Worm (Caenorhabditis elegans): Measurements from ENCODE around the gene T06D4.2.

DNA sequence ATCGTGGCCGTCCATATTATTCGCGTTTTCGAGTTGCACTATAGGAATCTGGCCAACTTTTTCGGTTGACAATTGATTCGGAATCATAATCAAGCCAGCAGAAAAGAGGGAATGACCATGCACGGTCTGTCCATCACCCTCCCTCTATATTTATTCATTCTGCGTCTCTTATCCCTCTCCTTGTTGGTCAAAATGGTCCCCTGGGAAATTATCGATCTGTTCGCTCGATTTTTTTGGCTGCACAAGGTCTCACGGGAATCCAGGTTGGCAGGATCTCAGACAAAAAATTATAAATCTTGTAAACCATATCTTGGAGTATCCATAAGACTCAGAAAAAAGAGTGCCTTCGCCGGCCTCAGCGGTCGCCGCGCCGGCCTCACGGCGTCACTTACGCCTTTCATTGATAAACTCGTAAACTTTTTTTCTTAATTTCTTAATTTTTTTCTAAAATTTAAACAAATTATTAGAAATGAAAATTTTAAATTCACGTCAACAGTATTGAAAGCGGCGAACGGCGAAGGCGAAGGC is 28.7 kb upstream of the T06D4.2 start, which contains the start of the genes F18A12.7 and F18A12.2:
- TF ChIP-seq lin-29 (GFP tag; IDR thresholded peaks at IDR 0.05) = no peak
- TF ChIP-seq nhr-237 (tag; optimal IDR thresholded peaks at IDR 0.05) = no peak
- no peak for TF ChIP-seq pha-4 (GFP tag; IDR thresholded peaks at IDR 0.05)
- no peak for TF ChIP-seq pha-4 (tag; optimal IDR thresholded peaks at IDR 0.05)
- TF ChIP-seq hlh-30 (tag; optimal IDR thresholded peaks at IDR 0.05; ENCODE audit: insufficient read depth) = no peak

Measured in whole organism, L4 larva.